Fruit fly (Drosophila melanogaster) whole organism, wandering third instar larva: ENCODE results near the gene msi.

Experiments used
- Abd-B ChIP-seq: fragments of >200 bp; optimal IDR thresholded peaks from 2 replicates; lab custom pipeline; 2017; ENCODE audit warnings: missing biosample characterization, missing genetic modification characterization
- Hr78 ChIP-seq: fragments of >200 bp; optimal IDR thresholded peaks from 2 replicates; lab custom pipeline; 2017; ENCODE audit warnings: missing biosample characterization, missing genetic modification characterization
- Hr83 ChIP-seq: fragments of 200-300 bp; sonication (Bioruptor generic); optimal IDR thresholded peaks from 2 replicates; lab custom pipeline; 2016; ENCODE audit warnings: missing biosample characterization, mild to moderate bottlenecking, missing genetic modification characterization, moderate library complexity; ENCODE audit not compliant: poor library complexity, severe bottlenecking
- Jra ChIP-seq: sonication (Bioruptor generic); optimal IDR thresholded peaks from 2 replicates; lab custom pipeline; 2016; ENCODE audit warnings: missing biosample characterization, missing genetic modification characterization
- Myc ChIP-seq: fragments of >200 bp; optimal IDR thresholded peaks from 2 replicates; lab custom pipeline; 2017
- Sp1 ChIP-seq: fragments of 200-800 bp; sonication (Bioruptor generic); optimal IDR thresholded peaks from 3 replicates; lab custom pipeline; 2019; ENCODE audit warnings: missing biosample characterization, mild to moderate bottlenecking, missing genetic modification characterization, moderate library complexity
- ey ChIP-seq: fragments of 200-800 bp; sonication (Bioruptor generic); optimal IDR thresholded peaks from 2 replicates; lab custom pipeline; 2016; ENCODE audit warnings: missing biosample characterization, missing genetic modification characterization
- psq ChIP-seq: fragments of 200-800 bp; sonication (Bioruptor generic); optimal IDR thresholded peaks from 3 replicates; lab custom pipeline; 2017; ENCODE audit warnings: missing biosample characterization, mild to moderate bottlenecking, missing genetic modification characterization, moderate library complexity
- rgr ChIP-seq: fragments of 200-800 bp; sonication (Bioruptor generic); optimal IDR thresholded peaks from 3 replicates; lab custom pipeline; 2016; ENCODE audit warnings: missing biosample characterization, mild to moderate bottlenecking, missing genetic modification characterization

DNA sequence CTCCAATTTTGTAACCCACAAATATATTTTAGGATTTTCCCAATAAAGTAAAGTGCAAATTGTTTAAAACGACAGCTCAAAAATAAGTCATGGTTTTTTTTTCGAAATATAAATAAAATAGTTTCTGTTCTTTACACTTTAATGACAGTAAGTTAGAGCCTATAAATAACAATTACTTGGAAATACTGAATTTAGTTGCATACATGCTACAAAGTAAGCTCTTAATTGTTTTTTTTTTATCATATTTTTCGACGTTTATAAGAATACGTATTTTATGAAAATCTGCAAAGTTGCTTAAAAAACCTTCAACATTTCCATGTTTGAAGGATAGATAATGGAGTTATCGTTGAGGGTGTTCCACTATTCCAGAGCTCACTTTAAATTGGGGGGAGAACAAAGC is 1.6 kb downstream of the msi start:
- TF ChIP-seq psq (GFP tag; lab: Kevin White, UChicago) (no peak), Jra (GFP tag; lab: Kevin White, UChicago) (no peak), Sp1 (GFP tag; lab: Kevin White, UChicago) (no peak), Hr78 (GFP tag; lab: Kevin White, UChicago) (no peak), Myc (lab: Kevin White, UChicago) (no peak), Abd-B (no peak), Hr83 (GFP tag; lab: Kevin White, UChicago) (no peak), rgr (GFP tag; lab: Kevin White, UChicago) (no peak), ey (GFP tag; lab: Kevin White, UChicago) (no peak)
